Worm (Caenorhabditis elegans) whole organism, L4 larva: ENCODE data around the gene F26H11.8.

ENCODE experiments used
- F10B5.3 ChIP-seq: sonication (generic microtip); optimal IDR thresholded peaks from 2 replicates; lab custom pipeline; 2016; ENCODE audit warnings: mild to moderate bottlenecking, missing genetic modification characterization, missing compliant biosample characterization
- F26F4.8 ChIP-seq: fragments of 200-800 bp; sonication (Bioruptor generic); conservative IDR thresholded peaks from 2 replicates; pipeline ENCODE4 v1.3.6; 2022; ENCODE audit warnings: missing genetic modification characterization, missing compliant biosample characterization
- F37D6.2 ChIP-seq: sonication (generic microtip); optimal IDR thresholded peaks from 2 replicates; lab custom pipeline; 2016; ENCODE audit warnings: mild to moderate bottlenecking, missing genetic modification characterization, missing compliant biosample characterization
- F44E2.7 ChIP-seq: fragments of 200-800 bp; sonication (Bioruptor generic); IDR thresholded peaks from 2 replicates; pipeline ENCODE4 v2.1.2; 2022; ENCODE audit warnings: missing genetic modification characterization, missing compliant biosample characterization
- F49E8.2 ChIP-seq: sonication (generic microtip); optimal IDR thresholded peaks from 2 replicates; lab custom pipeline; 2016; ENCODE audit warnings: missing compliant biosample characterization, mild to moderate bottlenecking, missing genetic modification characterization, borderline replicate concordance
- T26A8.4 ChIP-seq: fragments of 200-800 bp; sonication (Bioruptor generic); IDR thresholded peaks from 2 replicates; pipeline ENCODE4 v1.3.6; 2022; ENCODE audit warnings: missing genetic modification characterization, missing compliant biosample characterization
- Y48G9A.11 ChIP-seq: fragments of 200-800 bp; sonication (Bioruptor generic); IDR thresholded peaks from 2 replicates; pipeline ENCODE4 v1.3.6; 2022; ENCODE audit warnings: missing genetic modification reagents, missing genetic modification characterization, missing compliant biosample characterization
- aha-1 ChIP-seq: fragments of 150-350 bp; peaks from one replicate; lab custom pipeline; 2014; ENCODE audit warnings: missing biosample characterization, missing genetic modification characterization
- ama-1 ChIP-seq: fragments of 150-350 bp; optimal IDR thresholded peaks from 2 replicates; lab custom pipeline; 2014; ENCODE audit warnings: inconsistent platforms, mixed read lengths
- attf-4 ChIP-seq: sonication (generic microtip); optimal IDR thresholded peaks from 3 replicates; lab custom pipeline; 2017; ENCODE audit warnings: missing biosample characterization, missing genetic modification characterization
- ceh-62 ChIP-seq: sonication (generic microtip); optimal IDR thresholded peaks from 2 replicates; lab custom pipeline; 2017; ENCODE audit warnings: missing biosample characterization, missing genetic modification characterization
- ceh-82 ChIP-seq: sonication (generic microtip); optimal IDR thresholded peaks from 2 replicates; lab custom pipeline; 2017; ENCODE audit warnings: missing biosample characterization, missing genetic modification characterization
- ces-1 ChIP-seq: fragments of 150-350 bp; sonication (generic microtip); optimal IDR thresholded peaks from 4 replicates; lab custom pipeline; 2014; ENCODE audit warnings: missing biosample characterization, missing genetic modification reagents, missing genetic modification characterization
- daf-16 ChIP-seq, 3 experiments: sonication (generic microtip); optimal IDR thresholded peaks; 2 replicates each; lab custom pipeline; 2016 to 2017; ENCODE audit warnings: missing genetic modification characterization in 3 of 3, missing genetic modification reagents in 3 of 3, mild to moderate bottlenecking in 2 of 3, missing compliant biosample characterization in 2 of 3, missing biosample characterization in 1 of 3, moderate library complexity in 1 of 3
- dmd-9 ChIP-seq: fragments of 200-800 bp; sonication (Bioruptor generic); IDR thresholded peaks from 2 replicates; pipeline ENCODE4 v1.3.6; 2022; ENCODE audit warnings: missing genetic modification reagents, missing genetic modification characterization, missing compliant biosample characterization
- fkh-10 ChIP-seq: fragments of 150-350 bp; optimal IDR thresholded peaks from 2 replicates; lab custom pipeline; 2014; ENCODE audit warnings: missing biosample characterization, missing genetic modification reagents, missing genetic modification characterization
- fos-1 ChIP-seq: fragments of 150-350 bp; optimal IDR thresholded peaks from 2 replicates; lab custom pipeline; 2014; ENCODE audit warnings: missing biosample characterization, missing genetic modification characterization
- gei-8 ChIP-seq: fragments of 200-800 bp; sonication (Bioruptor generic); optimal IDR thresholded peaks from 2 replicates; lab custom pipeline; 2018; ENCODE audit warnings: mild to moderate bottlenecking, missing genetic modification characterization, missing compliant biosample characterization
- hlh-11 ChIP-seq: fragments of 200-800 bp; sonication (Bioruptor generic); optimal IDR thresholded peaks from 2 replicates; lab custom pipeline; 2018; ENCODE audit warnings: mild to moderate bottlenecking, missing genetic modification characterization, missing compliant biosample characterization
- hmg-1.1 ChIP-seq: fragments of 200-800 bp; sonication (Bioruptor generic); IDR thresholded peaks from 2 replicates; pipeline ENCODE4 v1.3.6; 2022; ENCODE audit warnings: missing genetic modification reagents, missing genetic modification characterization, missing compliant biosample characterization
- jun-1 ChIP-seq: fragments of 150-350 bp; optimal IDR thresholded peaks from 2 replicates; lab custom pipeline; 2014; ENCODE audit warnings: missing biosample characterization, missing genetic modification reagents, missing genetic modification characterization
- lin-15B ChIP-seq: fragments of 150-350 bp; sonication (generic microtip); optimal IDR thresholded peaks from 3 replicates; lab custom pipeline; 2014; ENCODE audit warnings: missing biosample characterization, missing genetic modification characterization
- lin-39 ChIP-seq: fragments of 150-350 bp; optimal IDR thresholded peaks from 2 replicates; lab custom pipeline; 2014; ENCODE audit warnings: missing biosample characterization, missing genetic modification reagents, missing genetic modification characterization
- lsy-2 ChIP-seq, 2 experiments: fragments of 150-350 bp in 1 of 2; sonication (generic microtip) in 1 of 2; optimal IDR thresholded peaks; 2 replicates each; lab custom pipeline; 2014 to 2017; ENCODE audit warnings: missing biosample characterization in 2 of 2, missing genetic modification characterization in 2 of 2
- madf-9 ChIP-seq: fragments of 200-800 bp; sonication (Bioruptor generic); conservative IDR thresholded peaks from 2 replicates; pipeline ENCODE4 v1.3.6; 2022; ENCODE audit warnings: missing genetic modification reagents, missing genetic modification characterization, missing compliant biosample characterization
- mdl-1 ChIP-seq, 2 experiments: fragments of 150-350 bp in 1 of 2; sonication (generic microtip) in 1 of 2; optimal IDR thresholded peaks; 2 replicates each; lab custom pipeline; 2014 to 2017; ENCODE audit warnings: missing biosample characterization in 2 of 2, missing genetic modification characterization in 2 of 2
- mdt-29 ChIP-seq: fragments of 200-800 bp; sonication (Bioruptor generic); IDR thresholded peaks from 2 replicates; pipeline ENCODE4 v1.3.6; 2022; ENCODE audit warnings: missing genetic modification reagents, missing genetic modification characterization, missing compliant biosample characterization
- mep-1 ChIP-seq: fragments of 150-350 bp; sonication (generic microtip); optimal IDR thresholded peaks from 3 replicates; lab custom pipeline; 2014; ENCODE audit warnings: missing biosample characterization, missing genetic modification characterization
- mes-2 ChIP-seq: sonication (generic microtip); optimal IDR thresholded peaks from 2 replicates; lab custom pipeline; 2016; ENCODE audit warnings: missing genotype, mild to moderate bottlenecking, missing genetic modification characterization, missing compliant biosample characterization; ENCODE audit not compliant: poor library complexity, severe bottlenecking
- mxl-3 ChIP-seq: fragments of 200-800 bp; sonication (Bioruptor generic); optimal IDR thresholded peaks from 2 replicates; lab custom pipeline; 2018; ENCODE audit warnings: mild to moderate bottlenecking, missing genetic modification characterization, missing compliant biosample characterization
- nhr-102 ChIP-seq: sonication (generic microtip); optimal IDR thresholded peaks from 2 replicates; lab custom pipeline; 2016; ENCODE audit warnings: mild to moderate bottlenecking, missing genetic modification characterization, moderate library complexity, missing compliant biosample characterization
- nhr-11 ChIP-seq: fragments of 150-350 bp; optimal IDR thresholded peaks from 2 replicates; lab custom pipeline; 2014; ENCODE audit warnings: missing biosample characterization, missing genetic modification characterization
- nhr-111 ChIP-seq: fragments of 200-800 bp; sonication (Bioruptor generic); optimal IDR thresholded peaks from 2 replicates; lab custom pipeline; 2018; ENCODE audit warnings: mild to moderate bottlenecking, missing genetic modification characterization, missing compliant biosample characterization
- nhr-48 ChIP-seq: sonication (generic microtip); optimal IDR thresholded peaks from 2 replicates; lab custom pipeline; 2016; ENCODE audit warnings: mild to moderate bottlenecking, missing genetic modification characterization, missing compliant biosample characterization
- nhr-6 ChIP-seq: fragments of 150-350 bp; optimal IDR thresholded peaks from 2 replicates; lab custom pipeline; 2014; ENCODE audit warnings: missing biosample characterization, missing genetic modification characterization
- php-3 ChIP-seq: fragments of 200-800 bp; sonication (Bioruptor generic); IDR thresholded peaks from 2 replicates; pipeline ENCODE4 v1.3.6; 2022; ENCODE audit warnings: missing genetic modification reagents, missing genetic modification characterization, missing compliant biosample characterization
- pqm-1 ChIP-seq: sonication (generic microtip); optimal IDR thresholded peaks from 2 replicates; lab custom pipeline; 2017; ENCODE audit warnings: missing biosample characterization, missing genetic modification characterization
- sdz-12 ChIP-seq: fragments of 200-800 bp; sonication (Bioruptor generic); optimal IDR thresholded peaks from 2 replicates; lab custom pipeline; 2018; ENCODE audit warnings: mild to moderate bottlenecking, missing genetic modification characterization, missing compliant biosample characterization
- set-16 ChIP-seq: fragments of 200-800 bp; sonication (Bioruptor generic); IDR thresholded peaks from 2 replicates; pipeline ENCODE4 v1.3.6; 2022; ENCODE audit warnings: missing genetic modification reagents, missing genetic modification characterization, missing compliant biosample characterization
- snpc-1.2 ChIP-seq: fragments of 200-800 bp; sonication (Bioruptor generic); IDR thresholded peaks from 2 replicates; pipeline ENCODE4 v1.3.6; 2022; ENCODE audit warnings: missing genetic modification reagents, missing genetic modification characterization, missing compliant biosample characterization
- snpc-4 ChIP-seq: fragments of 150-350 bp; optimal IDR thresholded peaks from 2 replicates; lab custom pipeline; 2014; ENCODE audit warnings: missing biosample characterization, missing genetic modification characterization
- tag-97 ChIP-seq: fragments of 200-800 bp; sonication (Bioruptor generic); IDR thresholded peaks from 2 replicates; pipeline ENCODE4 v1.3.6; 2022; ENCODE audit warnings: missing genetic modification characterization, missing compliant biosample characterization
- unc-39 ChIP-seq: sonication (generic microtip); optimal IDR thresholded peaks from 2 replicates; lab custom pipeline; 2017; ENCODE audit warnings: missing biosample characterization, missing genetic modification characterization
- zag-1 ChIP-seq: fragments of 150-350 bp; optimal IDR thresholded peaks from 2 replicates; lab custom pipeline; 2014; ENCODE audit warnings: missing biosample characterization, missing genetic modification characterization
- zfp-3 ChIP-seq: fragments of 200-800 bp; sonication (Bioruptor generic); conservative IDR thresholded peaks from 2 replicates; pipeline ENCODE4 v1.3.6; 2022; ENCODE audit warnings: missing genetic modification reagents, missing genetic modification characterization, missing compliant biosample characterization
- ztf-7 ChIP-seq: fragments of 150-350 bp; optimal IDR thresholded peaks from 2 replicates; lab custom pipeline; 2014; ENCODE audit warnings: missing biosample characterization, missing genetic modification characterization

The F26H11.8 gene

ce11 chrII:14390036-14390763 is 1.9 kb downstream of the F26H11.8 start, which contains the start of the genes kbp-3 and nurf-1 (continued):
- no peak for TF ChIP-seq Y48G9A.11 (GFP tag; lab: Robert Waterston, UW)
- TF ChIP-seq nhr-48 = no peak
- TF ChIP-seq nhr-102 (tag; lab: Kevin White, UChicago) = no peak
- TF ChIP-seq nhr-11 = peak; percentile 45

DNA sequence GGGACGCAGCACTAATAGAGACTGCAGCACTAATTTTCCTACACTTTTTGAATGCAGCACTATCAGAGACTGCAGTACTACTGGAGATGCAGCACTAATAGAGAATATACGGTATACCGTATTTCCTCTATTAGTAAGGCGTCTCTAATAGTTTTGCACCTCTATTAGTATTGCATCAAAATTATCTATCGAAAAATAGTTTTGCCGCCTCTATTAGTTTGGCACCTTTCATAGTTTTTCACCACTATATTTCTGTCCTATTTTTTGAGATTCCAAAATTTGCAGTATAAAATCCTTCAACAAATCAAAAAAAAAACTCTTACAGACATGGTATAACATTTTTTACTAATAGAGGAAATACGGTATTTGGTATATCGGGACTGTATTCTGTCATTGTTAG is 5.5 kb downstream of the F26H11.8 start:
- TF ChIP-seq aha-1 (tag; lab: Kevin White, UChicago) (peak; percentile 94), daf-16 (GFP tag; optimal IDR thresholded peaks at IDR 0.05; lab: Kevin White, UChicago) (no peak), daf-16 (tag; optimal IDR thresholded peaks at IDR 0.05; lab: Kevin White, UChicago) (no peak)

DNA sequence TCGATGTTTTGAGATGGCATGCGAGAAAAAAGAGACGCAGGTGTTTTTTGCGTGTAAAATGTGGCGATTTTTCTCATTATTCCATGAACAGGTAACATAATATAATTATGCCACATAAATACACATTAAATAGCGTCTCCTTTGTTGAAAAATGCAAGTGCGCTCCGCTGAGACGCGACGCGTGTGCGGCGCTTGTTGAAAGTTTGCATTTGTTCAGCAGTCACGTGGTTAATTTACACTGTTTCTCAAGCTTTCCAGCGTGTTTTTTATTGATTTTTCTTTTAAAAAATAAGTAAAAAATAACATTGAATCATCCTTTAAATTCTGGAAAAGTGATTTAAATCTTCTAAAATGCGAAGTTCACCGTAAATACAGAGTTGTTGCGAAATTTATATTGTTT is 11.3 kb downstream of the F26H11.8 start:
- no peak for TF ChIP-seq snpc-4 (tag; lab: Kevin White, UChicago)
- no peak for TF ChIP-seq F44E2.7 (GFP tag; lab: Robert Waterston, UW)
- TF ChIP-seq set-16 (GFP tag; lab: Robert Waterston, UW) = no peak
- peak; percentile 39 for TF ChIP-seq ama-1
- peak; percentile 82 for TF ChIP-seq hlh-11 (tag; lab: Kevin White, UChicago)
- TF ChIP-seq gei-8 = no peak
- no peak for TF ChIP-seq dmd-9 (GFP tag; lab: Robert Waterston, UW)
- TF ChIP-seq F49E8.2 (tag; lab: Kevin White, UChicago) = no peak
- TF ChIP-seq daf-16 (GFP tag; optimal IDR thresholded peaks at IDR 0.05; lab: Kevin White, UChicago) = peak in 1 of 2 experiments; percentile 38
- TF ChIP-seq daf-16 (tag; optimal IDR thresholded peaks at IDR 0.05; lab: Kevin White, UChicago) = peak; percentile 79
- peak; percentile 97 for TF ChIP-seq aha-1 (tag; lab: Kevin White, UChicago)
- no peak for TF ChIP-seq mdt-29 (GFP tag; lab: Robert Waterston, UW)
- TF ChIP-seq tag-97 (GFP tag; lab: Robert Waterston, UW) = no peak
- TF ChIP-seq pqm-1 (tag; lab: Kevin White, UChicago) = no peak
- TF ChIP-seq mep-1 (tag; lab: Kevin White, UChicago) = peak; percentile 91
- TF ChIP-seq nhr-6 (tag; lab: Kevin White, UChicago) = peak; percentile 85
- TF ChIP-seq F37D6.2 = peak; percentile 61
- TF ChIP-seq madf-9 (GFP tag; lab: Robert Waterston, UW) = 0 out of 2 replicates have a peak, but pooled peaks have one; percentile 40
- peak; percentile 52 for TF ChIP-seq jun-1 (tag; lab: Kevin White, UChicago)
- no peak for TF ChIP-seq lin-39 (tag; lab: Kevin White, UChicago)
- no peak for TF ChIP-seq php-3
- peak; percentile 30 for TF ChIP-seq nhr-48
- no peak for TF ChIP-seq nhr-111 (GFP tag; lab: Kevin White, UChicago)
- TF ChIP-seq ceh-82 (tag; lab: Kevin White, UChicago) = no peak
- TF ChIP-seq mdl-1 (tag; optimal IDR thresholded peaks at IDR 0.05; lab: Kevin White, UChicago) = peak; percentile 79 to 96
- peak; percentile 51 for TF ChIP-seq lin-15B (tag; lab: Kevin White, UChicago)
- TF ChIP-seq ceh-62 (tag; lab: Kevin White, UChicago) = no peak
- peak; percentile 99 for TF ChIP-seq mes-2
- no peak for TF ChIP-seq sdz-12 (GFP tag; lab: Kevin White, UChicago)
- peak; percentile 50 for TF ChIP-seq T26A8.4
- no peak for TF ChIP-seq ztf-7
- TF ChIP-seq F26F4.8 (GFP tag; lab: Robert Waterston, UW) = no peak
- TF ChIP-seq ces-1 (GFP tag; lab: Kevin White, UChicago) = peak; percentile 55
- peak; percentile 87 for TF ChIP-seq mxl-3 (GFP tag; lab: Kevin White, UChicago)
- no peak for TF ChIP-seq fos-1 (tag; lab: Kevin White, UChicago)
- TF ChIP-seq attf-4 (tag; lab: Kevin White, UChicago) = no peak
- peak; percentile 77 for TF ChIP-seq hmg-1.1
- TF ChIP-seq F10B5.3 (tag; lab: Kevin White, UChicago) = no peak
- no peak for TF ChIP-seq zfp-3
- peak; percentile 47 to 94 for TF ChIP-seq lsy-2 (tag; optimal IDR thresholded peaks at IDR 0.05; lab: Kevin White, UChicago)
- TF ChIP-seq unc-39 (tag; lab: Kevin White, UChicago) = no peak
- TF ChIP-seq zag-1 (tag; lab: Kevin White, UChicago) = no peak
- no peak for TF ChIP-seq snpc-1.2 (GFP tag; lab: Robert Waterston, UW)
- peak; percentile 48 for TF ChIP-seq fkh-10
